Worm (Caenorhabditis elegans): ENCODE measurements around the gene sqd-1.
A peak's percentile ranks its signal among the peaks of the same experiment; 100 is the strongest.

sqd-1 gene

DNA sequence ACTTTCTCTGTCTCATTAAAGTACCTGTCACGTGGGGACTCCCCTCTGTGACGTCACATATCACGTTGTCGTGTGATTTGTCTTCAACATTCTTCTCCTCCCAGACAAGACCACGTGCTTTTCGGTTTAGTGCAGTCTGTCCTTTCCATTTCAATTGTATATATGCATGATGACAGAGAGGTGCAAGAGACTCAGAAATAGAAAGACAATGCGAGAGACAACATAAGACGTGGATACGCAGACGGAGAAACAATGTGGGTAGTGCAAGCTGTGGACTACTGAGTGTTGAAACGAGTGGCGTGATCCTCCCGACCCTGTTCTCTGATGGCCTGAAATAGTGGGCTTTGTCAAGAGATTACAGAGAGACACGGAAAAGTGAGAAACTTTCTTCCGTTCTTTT, 12.8 kb downstream of the sqd-1 start (continued):
- TF ChIP-seq F49E8.2 (tag; optimal IDR thresholded peaks at IDR 0.05; ENCODE audit: borderline replicate concordance) (no peak), ceh-44 (GFP tag; IDR thresholded peaks at IDR 0.05) (no peak), attf-4 (tag; optimal IDR thresholded peaks at IDR 0.05) (no peak), ztf-11 (tag; optimal IDR thresholded peaks at IDR 0.05) (no peak), nhr-10 (tag; optimal IDR thresholded peaks at IDR 0.05) (peak; percentile 38), pqm-1 (tag; optimal IDR thresholded peaks at IDR 0.05) (peak; percentile 67), lsy-2 (tag; optimal IDR thresholded peaks at IDR 0.05) (peak; percentile 78 to 95), lin-1 (GFP tag; IDR thresholded peaks at IDR 0.05) (peak; percentile 92), ceh-82 (tag; optimal IDR thresholded peaks at IDR 0.05) (no peak), ceh-62 (tag; optimal IDR thresholded peaks at IDR 0.05) (no peak), zag-1 (tag; optimal IDR thresholded peaks at IDR 0.05) (no peak), skn-1 (tag; optimal IDR thresholded peaks at IDR 0.05) (peak; percentile 46), hif-1 (tag; optimal IDR thresholded peaks at IDR 0.05) (peak; percentile 81 to 95), unc-39 (tag; optimal IDR thresholded peaks at IDR 0.05) (no peak), mes-2 (tag; optimal IDR thresholded peaks at IDR 0.05; ENCODE audit: poor library complexity, severe bottlenecking) (peak; percentile 79), daf-19 (GFP tag; conservative IDR thresholded peaks at IDR 0.05) (no peak; the same call in 1 of the 2 replicates), saeg-2 (GFP tag; IDR thresholded peaks at IDR 0.05) (peak; percentile 91), ceh-28 (tag; optimal IDR thresholded peaks at IDR 0.05) (no peak), madf-9 (GFP tag; conservative IDR thresholded peaks at IDR 0.05) (0 out of 2 replicates have a peak, but pooled peaks have one; percentile 44), dmd-8 (GFP tag; IDR thresholded peaks at IDR 0.05) (no peak), ctbp-1 (GFP tag; IDR thresholded peaks at IDR 0.05) (peak; percentile 90), F10B5.3 (tag; optimal IDR thresholded peaks at IDR 0.05) (no peak), ama-1 (optimal IDR thresholded peaks at IDR 0.05) (peak; percentile 72), hlh-11 (tag; optimal IDR thresholded peaks at IDR 0.05) (peak; percentile 99), php-3 (GFP tag; IDR thresholded peaks at IDR 0.05) (peak; percentile 90), hmg-1.1 (GFP tag; IDR thresholded peaks at IDR 0.05) (peak; percentile 85), fkh-10 (GFP tag; optimal IDR thresholded peaks at IDR 0.05) (peak; percentile 31), tra-1 (GFP tag; IDR thresholded peaks at IDR 0.05) (peak; percentile 96), ZK546.5 (tag; optimal IDR thresholded peaks at IDR 0.05) (peak in 1 of 2 experiments; percentile 2), mdl-1 (tag; optimal IDR thresholded peaks at IDR 0.05) (peak; percentile 99), F37D6.2 (tag; optimal IDR thresholded peaks at IDR 0.05) (peak; percentile 73), lin-29 (GFP tag; IDR thresholded peaks at IDR 0.05) (peak; percentile 67; the same call in 1 of the 2 replicates), zfp-2 (tag; optimal IDR thresholded peaks at IDR 0.05) (peak; percentile 82), nhr-41 (GFP tag; IDR thresholded peaks at IDR 0.05) (no peak), egl-27 (tag; optimal IDR thresholded peaks at IDR 0.05) (no peak), lim-7 (GFP tag; IDR thresholded peaks at IDR 0.05) (no peak), aly-2 (tag; optimal IDR thresholded peaks at IDR 0.05) (no peak), dve-1 (tag; optimal IDR thresholded peaks at IDR 0.05; ENCODE audit: insufficient read depth) (peak; percentile 99), rbr-2 (tag; optimal IDR thresholded peaks at IDR 0.05) (peak; percentile 75), Y5F2A.4 (GFP tag; optimal IDR thresholded peaks at IDR 0.05) (no peak), nhr-237 (tag; optimal IDR thresholded peaks at IDR 0.05) (no peak), set-16 (GFP tag; IDR thresholded peaks at IDR 0.05) (peak; percentile 59), dpl-1 (GFP tag; optimal IDR thresholded peaks at IDR 0.05) (peak; percentile 72), cey-2 (tag; optimal IDR thresholded peaks at IDR 0.05; ENCODE audit: borderline replicate concordance, insufficient read depth) (peak; percentile 74), ceh-20 (GFP tag; IDR thresholded peaks at IDR 0.05) (peak; percentile 97), zfp-3 (GFP tag; conservative IDR thresholded peaks at IDR 0.05) (peak; percentile 83; the same call in 1 of the 2 replicates), nhr-42 (GFP tag; IDR thresholded peaks at IDR 0.05) (peak; percentile 80; the same call in 1 of the 2 replicates), R02D3.7 (tag; optimal IDR thresholded peaks at IDR 0.05) (no peak), arid-1 (GFP tag; conservative IDR thresholded peaks at IDR 0.05) (peak; percentile 46; the same call in 1 of the 2 replicates), fos-1 (tag; optimal IDR thresholded peaks at IDR 0.05) (peak; percentile 14), nhr-11 (tag; optimal IDR thresholded peaks at IDR 0.05) (peak; percentile 84), nhr-6 (tag; optimal IDR thresholded peaks at IDR 0.05) (peak; percentile 84)
